Worm (Caenorhabditis elegans) whole organism, L1 larva: ENCODE measurements around the gene Y116A8C.469.
"Not testable (repeated sequence)": the region's sequence is repeated elsewhere in the genome, so short reads cannot be mapped to it uniquely, and the experiment has no call there.

ENCODE experiments used
- C04F5.9 ChIP-seq: sonication (generic microtip); optimal IDR thresholded peaks from 2 replicates; lab custom pipeline; 2016; ENCODE audit warnings: missing genetic modification characterization, missing compliant biosample characterization
- C34B4.2 ChIP-seq: sonication (generic microtip); optimal IDR thresholded peaks from 2 replicates; lab custom pipeline; 2017; ENCODE audit warnings: mild to moderate bottlenecking, missing genetic modification characterization, missing compliant biosample characterization
- Y116A8C.19 ChIP-seq: sonication (generic microtip); optimal IDR thresholded peaks from 2 replicates; lab custom pipeline; 2016; ENCODE audit warnings: missing compliant biosample characterization, missing genetic modification characterization, borderline replicate concordance
- aha-1 ChIP-seq: fragments of 150-350 bp; optimal IDR thresholded peaks from 2 replicates; lab custom pipeline; 2014; ENCODE audit warnings: missing biosample characterization, missing genetic modification characterization
- aly-2 ChIP-seq: fragments of 150-350 bp; optimal IDR thresholded peaks from 2 replicates; lab custom pipeline; 2014; ENCODE audit warnings: missing biosample characterization, missing genetic modification characterization
- ceh-63 ChIP-seq: fragments of 200-800 bp; sonication (Bioruptor generic); optimal IDR thresholded peaks from 2 replicates; lab custom pipeline; 2018; ENCODE audit warnings: mild to moderate bottlenecking, missing genetic modification characterization, missing compliant biosample characterization
- ceh-88 ChIP-seq: fragments of 200-800 bp; sonication (Bioruptor generic); IDR thresholded peaks from 2 replicates; pipeline ENCODE4 v1.3.6; 2022; ENCODE audit warnings: missing genetic modification characterization, missing compliant biosample characterization
- dpl-1 ChIP-seq, 3 experiments: fragments of 150-350 bp in 2 of 3; sonication (generic microtip) in 1 of 3; optimal IDR thresholded peaks; 2 replicates each; lab custom pipeline; 2014 to 2017; ENCODE audit warnings: missing biosample characterization in 3 of 3, missing genetic modification characterization in 3 of 3, missing genetic modification reagents in 3 of 3
- dsc-1 ChIP-seq: sonication (generic microtip); optimal IDR thresholded peaks from 2 replicates; lab custom pipeline; 2016; ENCODE audit warnings: mild to moderate bottlenecking, missing genetic modification characterization, missing compliant biosample characterization
- efl-3 ChIP-seq: fragments of 200-800 bp; sonication (Bioruptor generic); optimal IDR thresholded peaks from 2 replicates; lab custom pipeline; 2018; ENCODE audit warnings: mild to moderate bottlenecking, missing genetic modification characterization, missing compliant biosample characterization
- egl-27 ChIP-seq, 2 experiments: fragments of 150-350 bp in 1 of 2; sonication (generic microtip); optimal IDR thresholded peaks; 3 replicates each; lab custom pipeline; 2017 to 2018; ENCODE audit warnings: missing biosample characterization in 2 of 2, missing genetic modification characterization in 2 of 2, missing genetic modification reagents in 2 of 2
- ets-5 ChIP-seq: fragments of 200-800 bp; sonication (Bioruptor generic); IDR thresholded peaks from 2 replicates; pipeline ENCODE4 v1.3.6; 2022; ENCODE audit warnings: missing genetic modification characterization, missing compliant biosample characterization
- fkh-10 ChIP-seq: sonication (generic microtip); optimal IDR thresholded peaks from 2 replicates; lab custom pipeline; 2017; ENCODE audit warnings: missing biosample characterization, missing genetic modification reagents, missing genetic modification characterization
- fkh-4 ChIP-seq: sonication (generic microtip); optimal IDR thresholded peaks from 2 replicates; lab custom pipeline; 2016; ENCODE audit warnings: missing compliant biosample characterization, missing genetic modification characterization, borderline replicate concordance
- fkh-8 ChIP-seq: sonication (generic microtip); optimal IDR thresholded peaks from 2 replicates; lab custom pipeline; 2016; ENCODE audit warnings: mild to moderate bottlenecking, missing genetic modification characterization, missing compliant biosample characterization
- fos-1 ChIP-seq: fragments of 150-350 bp; optimal IDR thresholded peaks from 2 replicates; lab custom pipeline; 2014; ENCODE audit warnings: missing biosample characterization, missing genetic modification characterization
- grh-1 ChIP-seq: fragments of 200-800 bp; sonication (Bioruptor generic); IDR thresholded peaks from 2 replicates; pipeline ENCODE4 v1.3.6; 2022; ENCODE audit warnings: missing genetic modification reagents, missing genetic modification characterization, missing compliant biosample characterization
- hpl-2 ChIP-seq: fragments of 150-350 bp; optimal IDR thresholded peaks from 2 replicates; lab custom pipeline; 2014; ENCODE audit warnings: missing biosample characterization, missing genetic modification reagents, missing genetic modification characterization
- isw-1 ChIP-seq: fragments of 200-800 bp; sonication (Bioruptor generic); IDR thresholded peaks from 2 replicates; pipeline ENCODE4 v1.3.6; 2022; ENCODE audit warnings: missing genetic modification characterization, missing compliant biosample characterization
- lin-35 ChIP-seq, 2 experiments: fragments of 150-350 bp; optimal IDR thresholded peaks; 2 replicates each; lab custom pipeline; 2014; ENCODE audit warnings: missing biosample characterization in 2 of 2, missing genetic modification characterization in 2 of 2, missing genetic modification reagents in 2 of 2
- lin-39 ChIP-seq: fragments of 150-350 bp; optimal IDR thresholded peaks from 2 replicates; lab custom pipeline; 2014; ENCODE audit warnings: missing biosample characterization, missing genetic modification reagents, missing genetic modification characterization
- mab-9 ChIP-seq: fragments of 200-800 bp; sonication (Bioruptor generic); IDR thresholded peaks from 2 replicates; pipeline ENCODE4 v1.3.6; 2022; ENCODE audit warnings: missing genetic modification reagents, missing genetic modification characterization, missing compliant biosample characterization
- mef-2 ChIP-seq: fragments of 150-350 bp; optimal IDR thresholded peaks from 2 replicates; lab custom pipeline; 2014; ENCODE audit warnings: missing biosample characterization, missing genetic modification characterization
- mep-1 ChIP-seq: fragments of 150-350 bp; optimal IDR thresholded peaks from 2 replicates; lab custom pipeline; 2014; ENCODE audit warnings: missing biosample characterization, missing genetic modification characterization
- nhr-11 ChIP-seq: fragments of 150-350 bp; optimal IDR thresholded peaks from 2 replicates; lab custom pipeline; 2014; ENCODE audit warnings: missing biosample characterization, missing genetic modification characterization
- nhr-19 ChIP-seq: fragments of 200-800 bp; sonication (Bioruptor generic); conservative IDR thresholded peaks from 2 replicates; pipeline ENCODE4 v1.3.6; 2022; ENCODE audit warnings: missing genetic modification characterization, missing compliant biosample characterization
- nhr-237 ChIP-seq: fragments of 150-350 bp; optimal IDR thresholded peaks from 2 replicates; lab custom pipeline; 2014; ENCODE audit warnings: missing biosample characterization, missing genetic modification characterization
- nhr-47 ChIP-seq: sonication (generic microtip); optimal IDR thresholded peaks from 2 replicates; lab custom pipeline; 2016; ENCODE audit warnings: mild to moderate bottlenecking, missing genetic modification characterization, moderate library complexity, missing compliant biosample characterization
- nhr-71 ChIP-seq: sonication (generic microtip); optimal IDR thresholded peaks from 2 replicates; lab custom pipeline; 2016; ENCODE audit warnings: mild to moderate bottlenecking, missing genetic modification characterization, moderate library complexity, missing compliant biosample characterization
- nhr-76 ChIP-seq: sonication (generic microtip); optimal IDR thresholded peaks from 2 replicates; lab custom pipeline; 2017; ENCODE audit warnings: missing biosample characterization, missing genetic modification characterization
- nhr-77 ChIP-seq: fragments of 150-350 bp; optimal IDR thresholded peaks from 2 replicates; lab custom pipeline; 2014; ENCODE audit warnings: missing biosample characterization, missing genetic modification characterization
- nhr-84 ChIP-seq: sonication (generic microtip); optimal IDR thresholded peaks from 2 replicates; lab custom pipeline; 2017; ENCODE audit warnings: missing biosample characterization, missing genetic modification characterization
- nhr-85 ChIP-seq: sonication (generic microtip); peaks from one replicate; lab custom pipeline; 2016; ENCODE audit warnings: missing genetic modification characterization, inconsistent platforms, missing compliant biosample characterization
- pqm-1 ChIP-seq: sonication (generic microtip); optimal IDR thresholded peaks from 3 replicates; lab custom pipeline; 2017; ENCODE audit warnings: missing biosample characterization, missing genetic modification characterization
- skn-1 ChIP-seq: fragments of 150-350 bp; optimal IDR thresholded peaks from 2 replicates; lab custom pipeline; 2014; ENCODE audit warnings: missing biosample characterization, missing genetic modification characterization
- sup-37 ChIP-seq: fragments of 200-800 bp; sonication (Bioruptor generic); optimal IDR thresholded peaks from 2 replicates; lab custom pipeline; 2018; ENCODE audit warnings: mild to moderate bottlenecking, missing genetic modification characterization, missing compliant biosample characterization
- tbx-2 ChIP-seq: sonication (generic microtip); optimal IDR thresholded peaks from 2 replicates; lab custom pipeline; 2016; ENCODE audit warnings: missing genetic modification characterization, missing compliant biosample characterization
- tlp-1 ChIP-seq: fragments of 150-350 bp; optimal IDR thresholded peaks from 2 replicates; lab custom pipeline; 2014; ENCODE audit warnings: missing biosample characterization, missing genetic modification characterization
- unc-130 ChIP-seq: fragments of 150-350 bp; optimal IDR thresholded peaks from 2 replicates; lab custom pipeline; 2017; ENCODE audit warnings: missing biosample characterization, missing genetic modification characterization, inconsistent platforms
- unc-30 ChIP-seq: sonication (generic microtip); optimal IDR thresholded peaks from 2 replicates; lab custom pipeline; 2017; ENCODE audit warnings: missing biosample characterization, missing genetic modification characterization
- unc-62 ChIP-seq: fragments of 150-350 bp; optimal IDR thresholded peaks from 2 replicates; lab custom pipeline; 2014; ENCODE audit warnings: missing biosample characterization, missing genetic modification reagents, missing genetic modification characterization
- unc-86 ChIP-seq: sonication (generic microtip); optimal IDR thresholded peaks from 2 replicates; lab custom pipeline; 2016; ENCODE audit warnings: missing genetic modification characterization, missing compliant biosample characterization
- vab-15 ChIP-seq: sonication (generic microtip); optimal IDR thresholded peaks from 2 replicates; lab custom pipeline; 2017; ENCODE audit warnings: missing genotype, mild to moderate bottlenecking, missing genetic modification characterization, missing compliant biosample characterization
- zag-1 ChIP-seq: fragments of 150-350 bp; optimal IDR thresholded peaks from 2 replicates; lab custom pipeline; 2014; ENCODE audit warnings: missing biosample characterization, missing genetic modification characterization
- ztf-4 ChIP-seq: fragments of 150-350 bp; optimal IDR thresholded peaks from 2 replicates; lab custom pipeline; 2014; ENCODE audit warnings: missing biosample characterization, missing genetic modification characterization

The Y116A8C.469 gene

ce11 chrIV:16919212-16919775 lies 1.6 kb upstream of the Y116A8C.469 start, which contains the start of the genes Y116A8C.470 and Y116A8C.463:
Y116A8C.470 (minus strand) TSS chrIV:16919312.
Y116A8C.463 (plus strand) TSS chrIV:16919725.
- TF ChIP-seq dpl-1 (GFP tag; optimal IDR thresholded peaks at IDR 0.05; lab: Kevin White, UChicago) (no peak), C04F5.9 (tag; lab: Kevin White, UChicago) (no peak), isw-1 (no peak), hpl-2 (GFP tag; lab: Kevin White, UChicago) (no peak), fkh-4 (tag; lab: Kevin White, UChicago) (no peak), unc-86 (tag; lab: Kevin White, UChicago) (no peak)

ce11 chrIV:16915751-16916150 lies 2.0 kb downstream of the Y116A8C.469 start, which contains the start of gene Y116A8C.3:
Y116A8C.3 (plus strand) TSS chrIV:16916051.
- TF ChIP-seq ets-5 (GFP tag; lab: Robert Waterston, UW) (no peak), egl-27 (tag; optimal IDR thresholded peaks at IDR 0.05; lab: Kevin White, UChicago) (no peak), mab-9 (GFP tag; lab: Robert Waterston, UW) (no peak), dsc-1 (tag; lab: Kevin White, UChicago) (no peak), nhr-84 (tag; lab: Kevin White, UChicago) (no peak), sup-37 (GFP tag; lab: Kevin White, UChicago) (no peak), ceh-63 (GFP tag; lab: Kevin White, UChicago) (no peak), tbx-2 (tag; lab: Kevin White, UChicago) (no peak), nhr-237 (tag; lab: Kevin White, UChicago) (no peak), zag-1 (tag; lab: Kevin White, UChicago) (no peak), efl-3 (GFP tag; lab: Kevin White, UChicago) (no peak)

ce11 chrIV:16898205-16898604 lies 19.5 kb downstream of the Y116A8C.469 start:
- TF ChIP-seq skn-1 (tag; lab: Kevin White, UChicago) (no peak), ceh-63 (GFP tag; lab: Kevin White, UChicago) (no peak), fkh-4 (tag; lab: Kevin White, UChicago) (no peak), ztf-4 (tag; lab: Kevin White, UChicago) (no peak), nhr-19 (no peak), grh-1 (GFP tag; lab: Robert Waterston, UW) (no peak), ceh-88 (GFP tag; lab: Robert Waterston, UW) (no peak), nhr-77 (tag; lab: Kevin White, UChicago) (no peak), nhr-71 (tag; lab: Kevin White, UChicago) (no peak), fkh-8 (tag; lab: Kevin White, UChicago) (no peak), ets-5 (GFP tag; lab: Robert Waterston, UW) (no peak), unc-130 (tag; lab: Kevin White, UChicago) (no peak), nhr-47 (tag; lab: Kevin White, UChicago) (no peak), aha-1 (tag; lab: Kevin White, UChicago) (no peak), nhr-84 (tag; lab: Kevin White, UChicago) (no peak), dsc-1 (tag; lab: Kevin White, UChicago) (no peak)

ce11 chrIV:16895288-16895687 lies 22.4 kb downstream of the Y116A8C.469 start, which contains the start of gene T06A10.2:
T06A10.2 (plus strand) TSS chrIV:16895588.
- TF ChIP-seq unc-62 (GFP tag; lab: Kevin White, UChicago); fkh-8 (tag; lab: Kevin White, UChicago); aha-1 (tag; lab: Kevin White, UChicago): not testable (repeated sequence)

ce11 chrIV:16888580-16888979 lies 29.2 kb downstream of the Y116A8C.469 start:
- TF ChIP-seq mep-1 (tag; lab: Kevin White, UChicago) (no peak), lin-35 (GFP tag; optimal IDR thresholded peaks at IDR 0.05; lab: Kevin White, UChicago) (no peak), mef-2 (tag; lab: Kevin White, UChicago) (no peak), nhr-85 (tag; lab: Kevin White, UChicago) (no peak), pqm-1 (tag; lab: Kevin White, UChicago) (no peak), unc-30 (tag; lab: Kevin White, UChicago) (no peak), C34B4.2 (tag; lab: Kevin White, UChicago) (no peak), nhr-84 (tag; lab: Kevin White, UChicago) (no peak), vab-15 (tag; lab: Kevin White, UChicago) (no peak), nhr-76 (tag; lab: Kevin White, UChicago) (no peak), tlp-1 (tag; lab: Kevin White, UChicago) (no peak), nhr-11 (tag; lab: Kevin White, UChicago) (no peak), skn-1 (tag; lab: Kevin White, UChicago) (no peak), lin-39 (tag; lab: Kevin White, UChicago) (no peak), Y116A8C.19 (tag; lab: Kevin White, UChicago) (no peak), fkh-10 (no peak), aly-2 (tag; lab: Kevin White, UChicago) (no peak), fos-1 (tag; lab: Kevin White, UChicago) (no peak)
